Fruit fly (Drosophila melanogaster): ENCODE measurements around the gene sv.
A peak's percentile ranks its signal among the peaks of the same experiment; 100 is the strongest.

Gene sv

DNA sequence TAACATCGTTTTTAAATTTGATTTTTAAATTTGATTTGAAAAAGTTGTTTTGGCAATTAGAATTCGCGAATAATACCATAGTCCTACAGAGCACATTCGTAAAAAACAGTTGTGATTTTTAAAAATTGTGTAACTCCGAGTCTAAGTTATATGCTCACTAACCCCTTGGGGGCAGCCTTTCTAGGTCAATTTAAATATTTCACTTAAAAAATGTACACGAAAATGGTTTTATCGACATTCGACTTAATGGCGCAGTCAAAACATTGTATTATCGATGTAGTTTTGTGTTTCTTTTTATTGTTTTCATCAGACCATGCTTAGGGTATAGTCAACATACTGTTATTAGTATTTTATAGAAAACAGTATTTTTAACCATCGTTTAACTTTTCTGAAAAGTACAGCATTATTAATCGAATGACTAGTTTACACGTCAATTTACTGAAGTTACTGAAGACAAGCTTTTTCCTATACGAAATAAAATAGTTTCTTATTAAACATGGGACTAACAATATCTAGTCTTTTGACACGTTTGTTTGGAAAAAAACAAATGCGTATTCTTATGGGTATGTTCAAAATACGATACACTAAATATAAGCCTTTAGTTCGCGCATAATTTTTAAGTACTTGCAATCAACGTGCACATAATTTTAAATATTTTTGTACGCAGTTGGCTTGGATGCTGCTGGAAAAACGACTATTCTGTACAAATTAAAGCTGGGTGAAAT, 35.3 kb downstream of the sv start, which contains the start of gene Arf4:
TSS of gene Arf4 (plus strand) at position 399 of the 725 bp plus-strand sequence.
- TF ChIP-seq CG13204 (GFP tag; optimal IDR thresholded peaks at IDR 0.05) (no peak), Pif1B (GFP tag; optimal IDR thresholded peaks at IDR 0.05) (no peak)

DNA sequence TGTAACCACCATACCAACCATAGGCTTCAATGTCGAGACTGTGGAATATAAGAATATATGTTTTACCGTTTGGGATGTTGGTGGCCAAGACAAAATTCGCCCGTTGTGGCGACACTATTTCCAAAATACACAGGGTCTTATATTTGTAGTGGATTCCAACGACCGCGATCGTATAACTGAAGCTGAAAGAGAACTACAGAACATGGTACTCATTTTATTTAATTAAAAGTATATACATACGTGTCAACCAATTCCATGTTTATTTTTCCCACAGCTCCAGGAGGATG, 35.8 kb downstream of the sv start:
- TF ChIP-seq CG4496 (GFP tag; IDR thresholded peaks at IDR 0.05) (no peak), EcR (GFP tag; optimal IDR thresholded peaks at IDR 0.05) (no peak), CG8159 (tag; optimal IDR thresholded peaks at IDR 0.05) (no peak), fd96Ca (GFP tag; IDR thresholded peaks at IDR 0.05) (no peak), Pif1B (GFP tag; optimal IDR thresholded peaks at IDR 0.05) (no peak), CG17806 (tag; optimal IDR thresholded peaks at IDR 0.05) (no peak), Snoo (tag; optimal IDR thresholded peaks at IDR 0.05) (no peak), Ets98B (GFP tag; IDR thresholded peaks at IDR 0.05) (no peak), CG12605 (GFP tag; IDR thresholded peaks at IDR 0.05) (no peak), CG13204 (GFP tag; optimal IDR thresholded peaks at IDR 0.05) (no peak), CG14655 (GFP tag; optimal IDR thresholded peaks at IDR 0.05) (no peak), CG32121 (GFP tag; IDR thresholded peaks at IDR 0.05) (no peak), gl (tag; optimal IDR thresholded peaks at IDR 0.05) (no peak), CG9948 (tag; optimal IDR thresholded peaks at IDR 0.05) (no peak)

DNA sequence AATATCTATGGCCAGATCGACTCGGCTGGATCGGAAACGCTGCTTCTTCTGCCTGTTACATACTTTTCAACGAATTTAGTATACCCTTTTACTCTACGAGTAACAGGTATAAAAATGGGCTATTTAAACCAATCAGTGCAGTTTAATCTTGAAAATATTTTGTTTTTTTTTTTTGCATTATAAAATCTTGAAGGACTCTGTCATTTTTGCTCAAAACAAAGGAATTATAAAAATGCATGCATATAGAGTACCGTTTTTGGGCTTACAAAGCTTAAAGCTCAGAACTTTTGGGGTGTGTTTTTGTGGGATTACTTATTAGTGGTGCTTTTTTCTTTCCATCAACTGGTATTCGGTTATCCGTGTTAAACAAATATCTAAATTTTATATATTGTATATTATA, 37.7 kb downstream of the sv start, which contains the start of gene CG11155:
TSS of gene CG11155 (plus strand) at position 313 of the 400 bp plus-strand sequence.
- no peak for TF ChIP-seq Ets98B (GFP tag; IDR thresholded peaks at IDR 0.05)
- no peak for TF ChIP-seq CG12605 (GFP tag; IDR thresholded peaks at IDR 0.05)
- no peak for TF ChIP-seq CG13204 (GFP tag; optimal IDR thresholded peaks at IDR 0.05)
- TF ChIP-seq CG32121 (GFP tag; IDR thresholded peaks at IDR 0.05): no peak
- TF ChIP-seq EcR (GFP tag; optimal IDR thresholded peaks at IDR 0.05): no peak
- no peak for TF ChIP-seq CG9948 (tag; optimal IDR thresholded peaks at IDR 0.05)
- TF ChIP-seq fd96Ca (GFP tag; IDR thresholded peaks at IDR 0.05): no peak
- TF ChIP-seq CG14655 (GFP tag; optimal IDR thresholded peaks at IDR 0.05): no peak
- TF ChIP-seq CG15710 (tag; optimal IDR thresholded peaks at IDR 0.05): no peak
- TF ChIP-seq Snoo (tag; optimal IDR thresholded peaks at IDR 0.05): no peak
- TF ChIP-seq Pif1B (GFP tag; optimal IDR thresholded peaks at IDR 0.05): no peak
- TF ChIP-seq Pif1A (GFP tag; optimal IDR thresholded peaks at IDR 0.05): no peak
- no peak for TF ChIP-seq D1 (tag; optimal IDR thresholded peaks at IDR 0.05)

DNA sequence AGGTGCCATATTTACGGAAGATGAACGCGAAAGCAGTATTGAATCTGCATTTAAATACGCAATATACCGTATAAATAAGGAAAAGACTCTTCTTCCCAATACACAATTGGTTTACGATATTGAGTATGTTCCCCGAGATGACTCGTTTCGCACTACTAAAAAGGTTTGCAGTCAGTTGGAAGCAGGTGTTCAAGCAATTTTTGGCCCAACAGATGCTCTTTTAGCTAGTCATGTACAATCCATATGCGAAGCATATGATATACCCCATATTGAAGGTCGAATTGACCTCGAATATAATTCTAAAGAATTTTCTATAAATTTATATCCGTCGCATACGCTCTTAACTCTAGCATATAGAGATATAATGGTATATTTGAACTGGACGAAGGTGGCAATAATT, 38.4 kb downstream of the sv start:
- TF ChIP-seq rn (GFP tag; IDR thresholded peaks at IDR 0.05) (no peak), CG14655 (GFP tag; optimal IDR thresholded peaks at IDR 0.05) (no peak), CG10348 (GFP tag; IDR thresholded peaks at IDR 0.05) (no peak), CG9948 (tag; optimal IDR thresholded peaks at IDR 0.05) (no peak), CG15710 (tag; optimal IDR thresholded peaks at IDR 0.05) (no peak), CG32121 (GFP tag; IDR thresholded peaks at IDR 0.05) (no peak), Ets98B (GFP tag; IDR thresholded peaks at IDR 0.05) (no peak), CG13204 (GFP tag; optimal IDR thresholded peaks at IDR 0.05) (no peak), Pif1A (GFP tag; optimal IDR thresholded peaks at IDR 0.05) (no peak), CG8301 (tag; optimal IDR thresholded peaks at IDR 0.05) (no peak), Pif1B (GFP tag; optimal IDR thresholded peaks at IDR 0.05) (no peak), fd96Ca (GFP tag; IDR thresholded peaks at IDR 0.05) (no peak), CG17806 (tag; optimal IDR thresholded peaks at IDR 0.05) (no peak), EcR (GFP tag; optimal IDR thresholded peaks at IDR 0.05) (no peak), D1 (tag; optimal IDR thresholded peaks at IDR 0.05) (no peak)

DNA sequence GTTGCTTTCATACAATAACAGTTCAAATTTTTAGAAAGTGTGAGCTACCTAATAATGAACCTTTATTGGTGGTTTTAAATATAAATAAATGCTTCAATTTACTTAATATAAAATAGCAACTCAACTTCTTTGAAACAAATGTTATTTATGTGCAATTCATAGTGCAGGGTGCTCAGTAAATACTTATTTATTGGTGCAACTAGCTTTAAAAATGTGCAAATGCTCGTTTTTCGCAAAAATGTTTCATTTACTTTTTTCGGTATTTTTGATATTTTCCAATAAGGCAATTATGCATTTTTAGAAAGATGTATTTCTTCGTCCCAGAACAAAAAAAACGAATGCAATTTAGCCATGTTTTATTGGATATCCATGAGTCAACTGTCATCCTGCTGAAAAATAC, 56.1 kb downstream of the sv start:
- TF ChIP-seq CG15710 (tag; optimal IDR thresholded peaks at IDR 0.05): no peak
- no peak for TF ChIP-seq CG32121 (GFP tag; IDR thresholded peaks at IDR 0.05)
- no peak for TF ChIP-seq Pif1B (GFP tag; optimal IDR thresholded peaks at IDR 0.05)
- no peak for TF ChIP-seq Ets98B (GFP tag; IDR thresholded peaks at IDR 0.05)
- TF ChIP-seq CG8159 (tag; optimal IDR thresholded peaks at IDR 0.05): no peak
- TF ChIP-seq CG13204 (GFP tag; optimal IDR thresholded peaks at IDR 0.05): no peak
- TF ChIP-seq gl (tag; optimal IDR thresholded peaks at IDR 0.05): no peak
- no peak for TF ChIP-seq CG34367 (tag; optimal IDR thresholded peaks at IDR 0.05)
- no peak for TF ChIP-seq CG12605 (GFP tag; IDR thresholded peaks at IDR 0.05)
- TF ChIP-seq CG17806 (tag; optimal IDR thresholded peaks at IDR 0.05): no peak
- no peak for TF ChIP-seq CG14655 (GFP tag; optimal IDR thresholded peaks at IDR 0.05)
- no peak for TF ChIP-seq CG10348 (GFP tag; IDR thresholded peaks at IDR 0.05)
- TF ChIP-seq EcR (GFP tag; optimal IDR thresholded peaks at IDR 0.05): no peak
- TF ChIP-seq fd96Ca (GFP tag; IDR thresholded peaks at IDR 0.05): no peak
- no peak for TF ChIP-seq rn (GFP tag; IDR thresholded peaks at IDR 0.05)
- TF ChIP-seq CG4496 (GFP tag; IDR thresholded peaks at IDR 0.05): no peak

DNA sequence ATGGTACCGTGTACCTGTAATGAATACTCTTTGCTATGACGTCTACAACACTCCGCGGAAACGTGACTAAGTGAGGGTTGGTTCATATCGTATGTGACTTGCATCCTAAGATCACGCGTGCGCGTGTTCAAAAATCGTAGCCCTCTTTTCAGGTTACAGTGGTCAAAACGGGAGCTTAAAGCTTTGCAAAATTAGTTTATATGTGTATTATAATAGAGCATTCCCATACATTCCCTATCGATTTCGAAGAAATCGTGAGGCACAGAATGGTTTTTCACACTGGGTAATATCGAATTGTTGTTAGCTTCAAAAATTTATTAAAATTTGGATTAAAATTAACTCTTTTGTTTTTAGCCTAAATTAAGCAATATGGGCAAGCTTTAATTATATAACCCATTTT, 57.9 kb downstream of the sv start:
- TF ChIP-seq CG34367 (tag; optimal IDR thresholded peaks at IDR 0.05) (no peak), fd96Ca (GFP tag; IDR thresholded peaks at IDR 0.05) (no peak), CG13204 (GFP tag; optimal IDR thresholded peaks at IDR 0.05) (no peak), Snoo (tag; optimal IDR thresholded peaks at IDR 0.05) (peak; percentile 9), CG12605 (GFP tag; IDR thresholded peaks at IDR 0.05) (no peak), CG9948 (tag; optimal IDR thresholded peaks at IDR 0.05) (no peak), Ets98B (GFP tag; IDR thresholded peaks at IDR 0.05) (no peak)

DNA sequence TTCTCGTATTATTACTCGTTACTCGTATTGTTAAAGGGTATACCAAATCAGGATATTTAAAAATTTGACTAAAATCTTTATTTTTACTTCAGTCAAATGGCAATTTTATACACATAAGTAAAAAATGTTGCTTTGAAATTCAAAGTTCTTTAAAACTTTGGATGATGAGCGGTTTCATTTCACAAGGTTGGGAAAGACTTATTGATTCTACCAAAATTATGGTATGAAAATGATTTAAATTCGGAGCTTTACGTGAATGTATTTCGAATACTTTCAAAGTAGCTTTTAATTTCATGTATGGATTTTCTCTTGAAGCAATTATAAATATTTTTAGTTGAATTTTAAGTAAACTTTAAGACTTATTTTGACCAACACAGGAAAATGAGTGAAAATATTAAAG, 58.6 kb downstream of the sv start, which contains the start of gene Kif3C:
TSS of gene Kif3C (plus strand) at position 301 of the 400 bp plus-strand sequence.
- no peak for TF ChIP-seq CG14655 (GFP tag; optimal IDR thresholded peaks at IDR 0.05)
- no peak for TF ChIP-seq fd96Ca (GFP tag; IDR thresholded peaks at IDR 0.05)
- TF ChIP-seq gl (tag; optimal IDR thresholded peaks at IDR 0.05): no peak
- no peak for TF ChIP-seq Pif1A (GFP tag; optimal IDR thresholded peaks at IDR 0.05)
- no peak for TF ChIP-seq Snoo (tag; optimal IDR thresholded peaks at IDR 0.05)
- no peak for TF ChIP-seq rn (GFP tag; IDR thresholded peaks at IDR 0.05)
- no peak for TF ChIP-seq CG17806 (tag; optimal IDR thresholded peaks at IDR 0.05)
- no peak for TF ChIP-seq CG32121 (GFP tag; IDR thresholded peaks at IDR 0.05)
- no peak for TF ChIP-seq CG12605 (GFP tag; IDR thresholded peaks at IDR 0.05)
